Worm (Caenorhabditis elegans): Measurements from ENCODE around the gene Y73F8A.32.
"Not testable (repeated sequence)": the region's sequence is repeated elsewhere in the genome, so short reads cannot be mapped to it uniquely, and the experiment has no call there.

Y73F8A.32 gene

DNA sequence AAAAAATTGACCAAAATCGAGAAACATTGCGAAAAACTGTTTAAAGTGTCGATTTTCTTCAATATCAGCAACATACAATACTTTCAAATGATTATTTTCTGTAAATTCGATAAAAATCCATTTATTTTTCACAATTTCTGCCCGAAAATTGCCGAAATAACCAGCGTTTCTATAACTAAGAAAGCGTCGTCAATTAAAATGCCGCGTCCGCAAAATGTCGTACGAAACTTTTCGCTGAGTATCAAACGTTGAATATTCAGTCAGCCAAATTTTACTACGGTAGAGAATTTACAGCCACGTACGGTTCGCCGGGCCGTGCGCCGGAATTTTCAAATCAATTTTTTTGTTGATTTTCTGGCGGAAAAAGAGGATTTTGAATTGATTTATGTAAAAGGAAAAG, 9.2 kb upstream of the Y73F8A.32 start (continued):
- TF ChIP-seq madf-8 (GFP tag; conservative IDR thresholded peaks at IDR 0.05) (peak; percentile 85), B0019.2 (GFP tag; conservative IDR thresholded peaks at IDR 0.05) (peak; percentile 88), bed-1 (GFP tag; IDR thresholded peaks at IDR 0.05) (0 out of 2 replicates have a peak, but pooled peaks have one; percentile 46), F37B4.10 (GFP tag; IDR thresholded peaks at IDR 0.05) (peak; percentile 88; the same call in 1 of the 2 replicates), lsl-1 (GFP tag; optimal IDR thresholded peaks at IDR 0.05) (peak; percentile 47), Y95B8A.8 (GFP tag; IDR thresholded peaks at IDR 0.05) (peak; percentile 83; the same call in 1 of the 2 replicates), xnd-1 (tag; optimal IDR thresholded peaks at IDR 0.05) (peak; percentile 51), let-607 (tag; optimal IDR thresholded peaks at IDR 0.05) (peak in 1 of 2 experiments; percentile 79), madf-3 (GFP tag; IDR thresholded peaks at IDR 0.05) (peak; percentile 94), nfyb-1 (GFP tag; IDR thresholded peaks at IDR 0.05) (peak; percentile 97), mcd-1 (GFP tag; IDR thresholded peaks at IDR 0.05) (peak; percentile 97), attf-3 (GFP tag; conservative IDR thresholded peaks at IDR 0.05) (peak; percentile 80), tbp1 (GFP tag; optimal IDR thresholded peaks at IDR 0.05) (peak; percentile 22), aptf-2 (GFP tag; conservative IDR thresholded peaks at IDR 0.05) (peak; percentile 83; the same call in 1 of the 2 replicates), F33H1.4 (GFP tag; IDR thresholded peaks at IDR 0.05) (peak; percentile 83; the same call in 1 of the 2 replicates), lin-54 (GFP tag; optimal IDR thresholded peaks at IDR 0.05) (peak; percentile 41), C17E4.6 (GFP tag; IDR thresholded peaks at IDR 0.05) (peak; percentile 88), hmg-1.2 (GFP tag; IDR thresholded peaks at IDR 0.05) (peak; percentile 99)

DNA sequence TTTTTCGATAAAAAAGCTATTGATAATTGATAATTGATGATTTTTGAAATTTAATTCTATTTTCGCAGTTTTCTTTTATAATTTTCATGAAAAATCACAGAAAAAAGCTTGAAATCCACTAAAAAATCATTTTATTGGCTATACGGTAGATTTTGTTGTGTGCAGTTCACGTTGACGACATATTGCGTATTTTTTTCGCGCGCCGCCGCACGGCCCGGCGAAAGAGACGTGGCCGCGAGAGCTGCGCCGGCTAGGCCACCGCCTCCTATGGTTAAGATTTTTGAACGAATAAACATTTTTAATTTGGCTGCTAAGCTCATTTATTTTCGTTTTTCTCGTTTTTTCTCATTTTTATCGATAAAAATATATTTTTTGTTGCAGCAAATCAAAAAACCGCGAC, 7.6 kb upstream of the Y73F8A.32 start:
- TF ChIP-seq snpc-4 (GFP tag; optimal IDR thresholded peaks at IDR 0.05) (peak; percentile 50), snpc-4 (tag; optimal IDR thresholded peaks at IDR 0.05) (peak in 3 of 4 experiments; percentile 69 to 92 (median 81)), madf-6 (GFP tag; IDR thresholded peaks at IDR 0.05) (peak; percentile 75), Y53F4B.3 (GFP tag; IDR thresholded peaks at IDR 0.05) (peak; percentile 59; the same call in 1 of the 2 replicates), ztf-25 (GFP tag; IDR thresholded peaks at IDR 0.05) (peak; percentile 94), pbrm-1 (GFP tag; IDR thresholded peaks at IDR 0.05) (peak; percentile 82), ztf-18 (tag; optimal IDR thresholded peaks at IDR 0.05) (peak; percentile 15), hmg-1.2 (GFP tag; IDR thresholded peaks at IDR 0.05) (peak; percentile 95), lsl-1 (GFP tag; optimal IDR thresholded peaks at IDR 0.05) (peak; percentile 78), mcd-1 (GFP tag; IDR thresholded peaks at IDR 0.05) (peak; percentile 80), aptf-2 (GFP tag; conservative IDR thresholded peaks at IDR 0.05) (peak; percentile 78; the same call in 1 of the 2 replicates), C17E4.6 (GFP tag; IDR thresholded peaks at IDR 0.05) (0 out of 2 replicates have a peak, but pooled peaks have one; percentile 18), unc-130 (GFP tag; optimal IDR thresholded peaks at IDR 0.05) (peak; percentile 25), nfyb-1 (GFP tag; IDR thresholded peaks at IDR 0.05) (peak; percentile 66; the same call in 1 of the 2 replicates), bed-2 (GFP tag; IDR thresholded peaks at IDR 0.05) (peak; percentile 84), Y67H2A.10 (GFP tag; conservative IDR thresholded peaks at IDR 0.05) (peak; percentile 76), ztf-28 (GFP tag; IDR thresholded peaks at IDR 0.05) (peak; percentile 96), attf-3 (GFP tag; conservative IDR thresholded peaks at IDR 0.05) (peak; percentile 38; the same call in 1 of the 2 replicates), lin-26 (GFP tag; IDR thresholded peaks at IDR 0.05) (peak; percentile 51; the same call in 1 of the 2 replicates), hsf-1 (GFP tag; IDR thresholded peaks at IDR 0.05) (peak; percentile 73), dox-1 (GFP tag; IDR thresholded peaks at IDR 0.05) (peak; percentile 94), tbp1 (GFP tag; optimal IDR thresholded peaks at IDR 0.05) (peak; percentile 61), D2030.7 (GFP tag; IDR thresholded peaks at IDR 0.05) (peak; percentile 91), ceh-91 (GFP tag; IDR thresholded peaks at IDR 0.05) (peak; percentile 91), F33H1.4 (GFP tag; IDR thresholded peaks at IDR 0.05) (peak; percentile 65), ztf-6 (GFP tag; IDR thresholded peaks at IDR 0.05) (0 out of 2 replicates have a peak, but pooled peaks have one; percentile 12), ekl-4 (GFP tag; IDR thresholded peaks at IDR 0.05) (peak; percentile 48), lin-54 (GFP tag; optimal IDR thresholded peaks at IDR 0.05) (peak; percentile 36), Y79H2A.3 (GFP tag; conservative IDR thresholded peaks at IDR 0.05) (0 out of 2 replicates have a peak, but pooled peaks have one; percentile 56), lir-1 (GFP tag; conservative IDR thresholded peaks at IDR 0.05) (peak; percentile 76; the same call in 1 of the 2 replicates), let-526 (GFP tag; IDR thresholded peaks at IDR 0.05) (peak; percentile 80; the same call in 1 of the 2 replicates), rcor-1 (GFP tag; IDR thresholded peaks at IDR 0.05) (peak; percentile 54), madf-10 (tag; optimal IDR thresholded peaks at IDR 0.05) (peak; percentile 11), cebp-1 (GFP tag; IDR thresholded peaks at IDR 0.05) (0 out of 2 replicates have a peak, but pooled peaks have one; percentile 40), Y95B8A.8 (GFP tag; IDR thresholded peaks at IDR 0.05) (peak; percentile 89; the same call in 1 of the 2 replicates), egrh-3 (GFP tag; IDR thresholded peaks at IDR 0.05) (peak; percentile 70; the same call in 1 of the 2 replicates)
- TF ChIP-seq cebp-1 (tag; optimal IDR thresholded peaks at IDR 0.05) = not testable (repeated sequence)
